Worm (Caenorhabditis elegans) whole organism, L3 larva: ENCODE measurements around the gene mrps-2.

Experiments
- ZK546.5 ChIP-seq: sonication (generic microtip); optimal IDR thresholded peaks from 2 replicates; lab custom pipeline; 2017; ENCODE audit warnings: missing biosample characterization, missing genetic modification characterization
- ceh-82 ChIP-seq: fragments of 150-350 bp; optimal IDR thresholded peaks from 2 replicates; lab custom pipeline; 2014; ENCODE audit warnings: missing biosample characterization, missing genetic modification characterization
- elt-1 ChIP-seq: fragments of 150-350 bp; optimal IDR thresholded peaks from 2 replicates; lab custom pipeline; 2014; ENCODE audit warnings: missing biosample characterization, missing genetic modification characterization
- elt-3 ChIP-seq, 3 experiments: fragments of 150-350 bp in 1 of 3; sonication (generic microtip) in 2 of 3; optimal IDR thresholded peaks; 2 replicates in 2 of 3; 4 replicates in 1 of 3; lab custom pipeline; 2014 to 2017; ENCODE audit warnings: missing biosample characterization in 3 of 3, missing genetic modification characterization in 3 of 3
- fkh-10 ChIP-seq: sonication (generic microtip); optimal IDR thresholded peaks from 2 replicates; lab custom pipeline; 2017; ENCODE audit warnings: missing biosample characterization, missing genetic modification reagents, missing genetic modification characterization
- fos-1 ChIP-seq: fragments of 150-350 bp; optimal IDR thresholded peaks from 2 replicates; lab custom pipeline; 2014; ENCODE audit warnings: missing biosample characterization, missing genetic modification characterization
- hmg-11 ChIP-seq: sonication (generic microtip); optimal IDR thresholded peaks from 2 replicates; lab custom pipeline; 2016; ENCODE audit warnings: missing genetic modification characterization, missing compliant biosample characterization
- lsy-12 ChIP-seq: sonication (generic microtip); optimal IDR thresholded peaks from 2 replicates; lab custom pipeline; 2016; ENCODE audit warnings: mild to moderate bottlenecking, missing genetic modification characterization, missing compliant biosample characterization
- nhr-77 ChIP-seq: fragments of 150-350 bp; optimal IDR thresholded peaks from 2 replicates; lab custom pipeline; 2014; ENCODE audit warnings: missing biosample characterization, missing genetic modification characterization
- pha-4 ChIP-seq: fragments of 150-350 bp; optimal IDR thresholded peaks from 2 replicates; lab custom pipeline; 2014; ENCODE audit warnings: missing biosample characterization, missing genetic modification reagents, missing genetic modification characterization
- pqm-1 ChIP-seq: fragments of 150-350 bp; optimal IDR thresholded peaks from 2 replicates; lab custom pipeline; 2017; ENCODE audit warnings: missing biosample characterization, missing genetic modification characterization, inconsistent platforms
- snpc-4 ChIP-seq: fragments of 150-350 bp; optimal IDR thresholded peaks from 2 replicates; lab custom pipeline; 2014; ENCODE audit warnings: missing biosample characterization, missing genetic modification characterization
- zag-1 ChIP-seq: fragments of 150-350 bp; optimal IDR thresholded peaks from 2 replicates; lab custom pipeline; 2014; ENCODE audit warnings: missing biosample characterization, missing genetic modification characterization
- ztf-11 ChIP-seq: fragments of 150-350 bp; optimal IDR thresholded peaks from 2 replicates; lab custom pipeline; 2014; ENCODE audit warnings: missing biosample characterization, missing genetic modification characterization

- no peak for TF ChIP-seq snpc-4 (tag; lab: Kevin White, UChicago)
- no peak for TF ChIP-seq hmg-11 (tag; lab: Kevin White, UChicago)
- TF ChIP-seq ztf-11, result no peak
- TF ChIP-seq lsy-12, result no peak
- no peak for TF ChIP-seq elt-1 (tag; lab: Kevin White, UChicago)
- no peak for TF ChIP-seq pqm-1 (tag; lab: Kevin White, UChicago)
- TF ChIP-seq elt-3 (tag; optimal IDR thresholded peaks at IDR 0.05; lab: Kevin White, UChicago), result no peak
- no peak for TF ChIP-seq zag-1 (tag; lab: Kevin White, UChicago)
- TF ChIP-seq nhr-77, result no peak
- no peak for TF ChIP-seq ZK546.5 (tag; lab: Kevin White, UChicago)
- no peak for TF ChIP-seq ceh-82 (tag; lab: Kevin White, UChicago)
- no peak for TF ChIP-seq fos-1 (tag; lab: Kevin White, UChicago)
- TF ChIP-seq pha-4 (tag; lab: Kevin White, UChicago), result no peak
- no peak for TF ChIP-seq fkh-10 (GFP tag; lab: Kevin White, UChicago)
Measured at ce11 chrV:8417271-8417670, 48.2 kb upstream of the mrps-2 start.
